Fruit fly (Drosophila melanogaster) whole organism, prepupa: ENCODE results near the gene CG32221.

Experiments used
- CG3919 ChIP-seq: fragments of 200-800 bp; sonication (Bioruptor generic); optimal IDR thresholded peaks from 3 replicates; lab custom pipeline; 2016; ENCODE audit warnings: missing biosample characterization, missing genetic modification characterization
- CG6276 ChIP-seq: fragments of 200-800 bp; sonication (Bioruptor generic); optimal IDR thresholded peaks from 2 replicates; lab custom pipeline; 2017; ENCODE audit warnings: missing biosample characterization, mild to moderate bottlenecking, missing genetic modification characterization
- salr ChIP-seq, 2 experiments: fragments of 200-800 bp; sonication (Bioruptor generic); optimal IDR thresholded peaks; 3 replicates each; lab custom pipeline; 2016 to 2018; ENCODE audit warnings: missing biosample characterization in 2 of 2, missing genetic modification characterization in 2 of 2, mild to moderate bottlenecking in 1 of 2
- spab ChIP-seq: fragments of 200-800 bp; sonication (Bioruptor generic); optimal IDR thresholded peaks from 2 replicates; lab custom pipeline; 2017; ENCODE audit warnings: missing biosample characterization, mild to moderate bottlenecking, missing genetic modification characterization, missing genetic modification reagents

DNA sequence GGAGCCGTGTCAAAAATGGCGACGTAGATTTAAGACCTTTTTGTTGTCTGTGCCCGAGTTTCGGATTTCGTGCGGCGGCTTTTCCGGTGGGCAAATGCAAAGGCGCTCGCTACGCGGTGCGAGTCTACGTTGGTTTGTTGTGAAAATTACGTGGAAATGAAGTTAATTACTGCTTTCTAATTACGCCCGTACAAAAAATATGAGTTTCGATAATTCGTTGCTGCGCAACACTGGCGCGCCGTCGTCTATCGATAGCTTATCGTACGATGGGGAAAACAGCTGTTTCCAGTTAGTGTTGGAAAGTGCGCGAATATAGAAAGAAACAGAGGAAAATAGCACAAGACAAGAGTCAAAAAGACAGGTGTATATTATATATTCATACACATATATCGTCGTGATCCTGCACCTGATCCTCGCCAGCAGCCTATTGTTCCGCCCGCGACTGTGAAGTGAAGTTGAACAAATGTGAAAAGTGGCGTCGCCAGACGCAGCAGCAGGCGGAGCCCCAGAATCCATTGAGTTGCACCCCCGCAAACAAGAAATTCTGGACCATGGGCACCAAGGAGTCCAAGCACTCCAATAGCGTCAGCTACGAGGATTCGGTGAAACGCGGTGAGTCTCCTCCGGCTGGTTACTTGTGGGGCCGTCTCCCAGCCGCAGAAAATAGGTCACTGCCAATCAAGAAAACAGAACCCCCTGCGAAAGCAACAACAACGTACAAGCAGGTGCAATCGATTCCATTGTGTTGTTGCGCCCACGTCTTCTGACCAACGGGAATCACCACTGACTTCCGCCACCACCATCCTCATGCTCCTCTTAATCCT, 36.6 kb downstream of the CG32221 start, which contains the start of the genes Rab8 and Usp32:
- TF ChIP-seq spab (GFP tag; lab: Kevin White, UChicago) (no peak), CG3919 (GFP tag; lab: Kevin White, UChicago) (no peak), salr (GFP tag; optimal IDR thresholded peaks at IDR 0.05; lab: Kevin White, UChicago) (peak; percentile 13 to 18), CG6276 (no peak)
